Fruit fly (Drosophila melanogaster) Kc167 (cell line): ENCODE results near the gene Atg14.

Experiments used
- Sin3A ChIP-seq: fragments of >200 bp; optimal IDR thresholded peaks from 2 replicates; lab custom pipeline; 2018; ENCODE audit warnings: missing external identifiers
- insv ChIP-seq: fragments of >200 bp; optimal IDR thresholded peaks from 3 replicates; lab custom pipeline; 2018; ENCODE audit warnings: missing external identifiers

DNA sequence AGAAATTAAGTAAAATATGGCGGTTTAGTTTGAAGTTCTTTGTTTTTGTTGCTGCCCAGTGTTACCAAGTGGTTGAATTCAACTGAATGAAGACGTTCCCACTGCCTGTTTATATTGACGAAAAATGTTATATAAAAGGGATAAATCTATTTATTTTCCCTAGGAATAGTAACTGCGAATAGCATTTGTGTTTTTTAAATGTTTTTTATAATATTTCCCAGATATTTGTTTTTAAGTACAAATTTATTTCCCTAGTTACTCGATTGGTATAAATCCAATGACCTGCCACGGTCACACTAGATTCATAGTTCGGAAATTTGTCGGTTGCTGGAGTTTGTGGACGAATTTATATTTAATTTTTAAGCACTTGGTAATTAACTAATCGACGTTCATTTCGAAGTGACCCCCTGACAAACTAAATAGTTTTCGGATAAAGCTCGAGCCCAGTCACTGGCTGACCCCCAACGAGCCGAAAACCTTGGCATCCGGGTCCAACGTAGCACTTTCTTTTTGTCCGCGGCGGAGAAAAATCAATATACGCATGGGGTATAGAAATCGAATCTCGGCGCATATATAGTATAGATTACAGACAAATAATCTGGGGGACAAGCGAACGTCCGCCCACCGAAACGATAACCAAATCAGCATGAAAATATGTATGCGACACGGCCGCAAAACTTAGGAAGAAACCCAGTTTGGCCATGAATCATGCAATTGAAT is 14.9 kb downstream of the Atg14 start, which contains the start of the genes dgt6 and Vha100-1:
- TF ChIP-seq Sin3A (lab: Kevin White, UChicago) (no peak), insv (lab: Kevin White, UChicago) (no peak)
